Fruit fly (Drosophila melanogaster): ENCODE data around the gene Hsp27.

Gene Hsp27

DNA sequence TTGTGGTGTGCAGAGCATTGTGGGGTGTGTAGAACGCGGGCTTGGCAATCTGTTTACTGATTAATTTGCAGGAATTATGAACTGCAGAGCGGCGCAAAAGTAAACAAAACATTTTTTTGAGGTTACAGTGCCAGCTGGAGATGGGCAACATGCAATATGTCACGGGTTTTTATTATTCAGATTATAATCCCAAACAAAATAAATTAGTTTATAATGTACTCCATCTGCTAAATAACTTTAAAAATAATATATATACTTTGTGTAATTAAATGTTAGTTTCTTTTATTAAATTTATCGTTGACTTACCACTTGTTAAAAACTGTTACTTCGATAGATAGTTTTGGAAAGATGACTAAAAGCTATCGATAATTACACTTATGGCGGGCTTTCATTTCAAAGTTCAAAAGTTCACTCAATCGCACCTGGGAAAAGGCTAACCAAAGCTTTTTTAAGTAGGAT lies 12.9 kb upstream of the Hsp27 start, which contains the start of gene Fdx1:
TSS of gene Fdx1 (minus strand) at position 332 of the 459 bp plus-strand sequence.
- TF ChIP-seq sisA (GFP tag; IDR thresholded peaks at IDR 0.05) (no peak), wor (GFP tag; IDR thresholded peaks at IDR 0.05) (no peak), sob (GFP tag; IDR thresholded peaks at IDR 0.05) (0 out of 2 replicates have a peak, but pooled peaks have one; percentile 48), CG6175 (GFP tag; IDR thresholded peaks at IDR 0.05) (no peak), vnd (GFP tag; IDR thresholded peaks at IDR 0.05; ENCODE audit: partially characterized antibody) (0 out of 3 replicates have a peak, but pooled peaks have one; percentile 8), Hr51 (GFP tag; optimal IDR thresholded peaks at IDR 0.05) (peak in 1 of 2 experiments; percentile 51), CG17359 (tag; optimal IDR thresholded peaks at IDR 0.05) (no peak), Camta (GFP tag; optimal IDR thresholded peaks at IDR 0.05) (no peak), gsb (GFP tag; IDR thresholded peaks at IDR 0.05) (no peak), MBD-R2 (GFP tag; IDR thresholded peaks at IDR 0.05) (peak; percentile 70), CG8944 (GFP tag; optimal IDR thresholded peaks at IDR 0.05) (no peak), ab (GFP tag; optimal IDR thresholded peaks at IDR 0.05) (no peak), ranshi (GFP tag; IDR thresholded peaks at IDR 0.05) (peak; percentile 37; the same call in 1 of the 2 replicates), CG15011 (GFP tag; optimal IDR thresholded peaks at IDR 0.05) (no peak), Ssrp (tag; optimal IDR thresholded peaks at IDR 0.05) (no peak), CG4854 (GFP tag; optimal IDR thresholded peaks at IDR 0.05) (no peak), NfI (GFP tag; optimal IDR thresholded peaks at IDR 0.05) (peak; percentile 28), lbe (GFP tag; optimal IDR thresholded peaks at IDR 0.05) (peak; percentile 43), CG7357 (GFP tag; IDR thresholded peaks at IDR 0.05) (no peak), luna (GFP tag; optimal IDR thresholded peaks at IDR 0.05) (no peak), CG6654 (GFP tag; optimal IDR thresholded peaks at IDR 0.05) (no peak), Hmr (GFP tag; optimal IDR thresholded peaks at IDR 0.05) (no peak), jumu (GFP tag; optimal IDR thresholded peaks at IDR 0.05) (no peak), CG1529 (GFP tag; optimal IDR thresholded peaks at IDR 0.05) (no peak), dan (GFP tag; IDR thresholded peaks at IDR 0.05) (no peak), inv (GFP tag; IDR thresholded peaks at IDR 0.05; ENCODE audit: partially characterized antibody) (peak; percentile 37; the same call in 1 of the 2 replicates), Bdp1 (GFP tag; optimal IDR thresholded peaks at IDR 0.05) (no peak), CG30403 (GFP tag; optimal IDR thresholded peaks at IDR 0.05) (peak; percentile 71), CG18599 (GFP tag; optimal IDR thresholded peaks at IDR 0.05) (peak; percentile 47), Ets97D (GFP tag; optimal IDR thresholded peaks at IDR 0.05) (no peak), gsb-n (tag; optimal IDR thresholded peaks at IDR 0.05) (peak; percentile 19), CG33213 (GFP tag; optimal IDR thresholded peaks at IDR 0.05) (no peak), fd64A (GFP tag; optimal IDR thresholded peaks at IDR 0.05) (no peak), her (GFP tag; optimal IDR thresholded peaks at IDR 0.05) (no peak), exex (tag; optimal IDR thresholded peaks at IDR 0.05) (peak; percentile 32), CG3847 (GFP tag; IDR thresholded peaks at IDR 0.05) (peak; percentile 36), CG14710 (tag; optimal IDR thresholded peaks at IDR 0.05) (peak; percentile 49), CG31388 (GFP tag; optimal IDR thresholded peaks at IDR 0.05) (no peak), CG16813 (GFP tag; IDR thresholded peaks at IDR 0.05; ENCODE audit: partially characterized antibody) (peak; percentile 53; the same call in 2 of the 3 replicates), pum (GFP tag; optimal IDR thresholded peaks at IDR 0.05) (no peak), CG11560 (tag; IDR thresholded peaks at IDR 0.05) (no peak), CG12659 (GFP tag; optimal IDR thresholded peaks at IDR 0.05) (peak; percentile 27), gro (GFP tag; optimal IDR thresholded peaks at IDR 0.05) (no peak), CG12155 (GFP tag; optimal IDR thresholded peaks at IDR 0.05) (peak; percentile 33), slp2 (GFP tag; optimal IDR thresholded peaks at IDR 0.05) (no peak), YL-1 (GFP tag; optimal IDR thresholded peaks at IDR 0.05) (peak; percentile 1), CG10431 (GFP tag; optimal IDR thresholded peaks at IDR 0.05) (no peak), Lhr (GFP tag; optimal IDR thresholded peaks at IDR 0.05) (no peak), otp (GFP tag; IDR thresholded peaks at IDR 0.05) (no peak), Eip74EF (GFP tag; optimal IDR thresholded peaks at IDR 0.05) (no peak), HLH3B (GFP tag; IDR thresholded peaks at IDR 0.05) (peak; percentile 38; the same call in 1 of the 2 replicates)
